Fruit fly (Drosophila melanogaster): Measurements from ENCODE around the gene CG17928.

Gene CG17928

DNA sequence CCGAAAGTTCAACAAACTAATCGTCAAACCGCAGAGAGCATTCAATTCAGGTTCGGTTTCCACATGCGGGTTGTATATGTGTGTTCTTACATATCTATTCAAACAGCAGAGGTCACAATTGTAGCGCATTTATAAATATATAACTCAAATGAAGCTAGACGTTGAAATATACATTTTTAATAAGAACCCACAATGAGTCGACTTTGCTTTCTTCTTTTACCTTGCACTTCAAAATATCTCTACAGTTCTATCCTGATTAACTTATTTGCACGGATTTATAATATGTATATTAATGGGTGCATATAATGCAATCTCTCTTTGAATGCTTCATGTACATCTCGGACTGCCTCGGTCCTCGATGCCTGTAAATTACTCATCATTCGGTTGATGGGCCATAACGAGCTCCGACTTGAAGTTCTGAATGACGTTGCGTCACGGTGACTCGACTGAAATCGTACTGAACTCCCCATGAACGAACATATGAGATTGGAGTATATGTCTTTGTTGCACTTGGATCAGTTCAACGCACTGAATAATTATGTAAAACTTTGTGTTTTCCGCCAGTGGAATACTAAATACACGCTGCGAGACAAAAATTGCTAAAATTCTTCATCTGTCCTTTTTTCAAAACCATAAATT lies 27.1 kb downstream of the CG17928 start (continued):
- TF ChIP-seq Gug (GFP tag; IDR thresholded peaks at IDR 0.05) = peak; percentile 52; the same call in 1 of the 2 replicates
- peak; percentile 69 for TF ChIP-seq Eip75B (GFP tag; optimal IDR thresholded peaks at IDR 0.05)
- peak; percentile 73 for TF ChIP-seq spab (GFP tag; optimal IDR thresholded peaks at IDR 0.05)
- no peak for TF ChIP-seq Blimp-1 (GFP tag; optimal IDR thresholded peaks at IDR 0.05)
- TF ChIP-seq CG11762 (GFP tag; optimal IDR thresholded peaks at IDR 0.05; ENCODE audit: insufficient read depth) = peak; percentile 53
- peak; percentile 71 for TF ChIP-seq svp (GFP tag)
- peak; percentile 75 for TF ChIP-seq pdm3 (GFP tag; optimal IDR thresholded peaks at IDR 0.05)
- peak; percentile 75 for TF ChIP-seq CG10631 (GFP tag; optimal IDR thresholded peaks at IDR 0.05)
- peak; percentile 59 for TF ChIP-seq Met (GFP tag; optimal IDR thresholded peaks at IDR 0.05)

DNA sequence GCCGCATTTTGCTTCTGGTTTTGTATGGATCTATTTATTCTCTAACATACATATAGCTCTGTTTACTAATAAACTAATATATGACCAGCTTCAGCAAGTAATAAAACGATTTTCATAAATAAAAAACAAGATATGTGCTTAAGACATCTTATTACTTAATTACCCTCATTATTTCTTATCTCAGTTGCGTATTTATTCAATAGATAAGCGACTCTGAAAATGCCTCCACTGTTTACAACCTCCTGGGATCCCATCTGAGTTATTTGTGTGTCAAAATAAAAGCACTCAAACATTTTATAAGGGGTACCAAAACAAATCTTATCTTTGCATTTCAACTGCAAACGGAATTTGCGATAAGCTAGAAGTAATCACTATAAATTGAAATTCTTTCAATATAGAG lies 28.3 kb downstream of the CG17928 start:
- peak; percentile 66 for TF ChIP-seq svp (GFP tag)
- no peak for TF ChIP-seq CG15336 (GFP tag; IDR thresholded peaks at IDR 0.05)
- TF ChIP-seq vri (GFP tag; optimal IDR thresholded peaks at IDR 0.05) = peak; percentile 82
- peak; percentile 44 for TF ChIP-seq Eip78C (GFP tag)
- TF ChIP-seq CG3919 (GFP tag; optimal IDR thresholded peaks at IDR 0.05) = no peak
- TF ChIP-seq Smox (GFP tag; optimal IDR thresholded peaks at IDR 0.05) = no peak

DNA sequence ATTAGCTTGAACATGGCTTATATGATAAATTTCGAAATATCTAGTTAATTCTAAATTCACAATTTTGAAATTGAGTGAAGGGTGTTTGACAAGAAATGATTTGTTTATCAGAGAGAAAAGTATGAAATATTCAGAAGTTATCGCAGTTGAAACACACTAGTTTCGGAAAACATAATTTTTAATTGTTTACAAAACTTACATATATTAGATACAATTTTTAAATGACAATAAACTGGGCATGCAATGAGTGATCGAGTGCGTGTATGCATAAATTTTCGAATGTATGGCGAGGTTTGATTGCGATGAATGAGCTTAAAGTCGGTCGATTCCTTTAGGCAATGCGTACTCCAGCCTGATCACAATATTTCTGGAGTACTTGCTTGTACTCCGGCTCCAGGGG lies 29.6 kb downstream of the CG17928 start, which contains the start of gene CG13280:
CG13280 (minus strand) TSS at position 101 of the 400 bp plus-strand sequence.
- TF ChIP-seq Lpt (GFP tag; optimal IDR thresholded peaks at IDR 0.05) (no peak), CG31627 (GFP tag; optimal IDR thresholded peaks at IDR 0.05) (no peak), CG1621 (tag; optimal IDR thresholded peaks at IDR 0.05) (no peak), Eip93F (GFP tag; optimal IDR thresholded peaks at IDR 0.05) (no peak), CG8632 (GFP tag; optimal IDR thresholded peaks at IDR 0.05) (no peak), pdm3 (GFP tag; optimal IDR thresholded peaks at IDR 0.05) (no peak), cyc (GFP tag; optimal IDR thresholded peaks at IDR 0.05) (no peak), Met (GFP tag; optimal IDR thresholded peaks at IDR 0.05) (no peak), CG15336 (GFP tag; IDR thresholded peaks at IDR 0.05) (no peak), esn (GFP tag; optimal IDR thresholded peaks at IDR 0.05) (no peak), CG34406 (GFP tag; optimal IDR thresholded peaks at IDR 0.05) (no peak), spab (GFP tag; optimal IDR thresholded peaks at IDR 0.05) (no peak)

DNA sequence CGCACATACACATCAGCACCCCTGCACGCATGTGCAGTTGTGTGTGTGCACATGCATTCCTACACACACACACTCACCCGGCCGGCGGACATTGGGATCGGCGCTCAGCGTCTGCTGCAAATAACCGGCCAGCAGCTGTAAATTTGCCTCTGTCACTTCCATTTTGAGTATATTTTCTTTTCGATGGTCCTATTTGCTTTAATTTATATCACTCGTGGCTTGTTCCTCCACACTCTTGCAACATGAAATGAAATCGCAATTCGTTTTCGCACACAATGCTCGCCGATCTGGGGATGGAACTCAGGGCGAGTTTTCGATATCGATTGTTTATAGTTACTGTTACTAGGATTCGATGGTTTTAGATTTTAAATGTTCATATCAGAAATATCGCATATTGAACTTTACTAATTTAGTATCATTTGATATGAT lies 33.6 kb downstream of the CG17928 start, which contains the start of gene Cse1:
Cse1 (minus strand) TSS at position 303 of the 429 bp plus-strand sequence.
- TF ChIP-seq CG6854 (GFP tag; optimal IDR thresholded peaks at IDR 0.05) (peak; percentile 16), Sox14 (GFP tag; optimal IDR thresholded peaks at IDR 0.05) (peak; percentile 29), Lpt (GFP tag; optimal IDR thresholded peaks at IDR 0.05) (no peak), topi (GFP tag; optimal IDR thresholded peaks at IDR 0.05) (peak; percentile 28)

DNA sequence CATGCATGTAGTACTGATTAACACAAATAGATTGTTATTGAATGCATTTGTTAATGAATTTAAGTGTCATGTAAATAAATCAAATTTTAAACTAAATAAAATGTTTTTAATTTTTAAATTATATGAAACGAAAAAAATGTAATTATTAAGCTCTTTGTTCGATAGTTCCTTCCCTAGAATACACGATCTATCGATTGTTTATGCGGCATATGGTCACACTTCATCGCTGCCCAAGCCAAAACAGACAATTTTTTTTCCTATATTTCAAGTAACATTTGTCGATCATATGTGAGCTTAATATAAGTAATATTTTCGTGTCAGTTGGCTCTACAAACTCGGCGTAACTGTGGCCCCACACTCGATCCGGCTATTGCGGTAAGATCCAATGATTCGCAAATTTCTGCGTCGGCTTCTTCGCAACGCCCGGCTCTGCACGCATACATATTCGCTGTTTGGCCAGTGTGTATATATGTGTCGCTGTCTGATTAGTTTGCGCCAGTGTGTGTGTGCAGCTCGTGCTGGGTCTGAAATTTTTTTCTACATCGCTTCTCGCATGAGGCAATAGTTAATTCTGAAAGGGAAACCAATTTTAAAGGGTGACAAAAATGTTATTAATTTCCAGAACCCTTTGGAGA lies 35.6 kb downstream of the CG17928 start, which contains the start of gene AspRS-m:
AspRS-m (plus strand) TSS at position 207 of the 635 bp plus-strand sequence.
- TF ChIP-seq CG11762 (GFP tag; optimal IDR thresholded peaks at IDR 0.05; ENCODE audit: insufficient read depth) (no peak), CG6276 (GFP tag; optimal IDR thresholded peaks at IDR 0.05) (no peak), Eip75B (GFP tag; optimal IDR thresholded peaks at IDR 0.05) (no peak), Hr4 (GFP tag; optimal IDR thresholded peaks at IDR 0.05) (no peak), spab (GFP tag; optimal IDR thresholded peaks at IDR 0.05) (no peak), CG10669 (GFP tag; optimal IDR thresholded peaks at IDR 0.05) (no peak), fd59A (GFP tag; optimal IDR thresholded peaks at IDR 0.05) (no peak), CG32006 (GFP tag; optimal IDR thresholded peaks at IDR 0.05) (no peak), net (GFP tag; optimal IDR thresholded peaks at IDR 0.05) (no peak), eg (GFP tag; IDR thresholded peaks at IDR 0.05) (no peak), fkh (GFP tag; optimal IDR thresholded peaks at IDR 0.05) (no peak), CG7368 (GFP tag; optimal IDR thresholded peaks at IDR 0.05) (no peak), Smox (GFP tag; optimal IDR thresholded peaks at IDR 0.05) (no peak), CG16779 (tag; optimal IDR thresholded peaks at IDR 0.05) (no peak), CG15336 (GFP tag; IDR thresholded peaks at IDR 0.05) (no peak), Hr39 (GFP tag; optimal IDR thresholded peaks at IDR 0.05) (no peak)
